Fruit fly (Drosophila melanogaster) whole organism, embryonic: ENCODE data around the gene CG12116.

ENCODE experiments used
- Adf1 ChIP-seq: fragments of 200-800 bp; sonication (Bioruptor generic); IDR thresholded peaks from 2 replicates; pipeline ENCODE4 v1.3.6; 2022; ENCODE audit warnings: missing biosample characterization, missing genetic modification characterization
- CG10431 ChIP-seq: fragments of 200-800 bp; sonication (Bioruptor generic); optimal IDR thresholded peaks from 3 replicates; lab custom pipeline; 2018; ENCODE audit warnings: missing biosample characterization, mild to moderate bottlenecking, missing genetic modification characterization
- CG10462 ChIP-seq: fragments of 200-800 bp; sonication (Bioruptor generic); optimal IDR thresholded peaks from 2 replicates; lab custom pipeline; 2016; ENCODE audit warnings: missing biosample characterization, missing genetic modification characterization
- CG10543 ChIP-seq: fragments of 200-800 bp; sonication (Bioruptor generic); optimal IDR thresholded peaks from 3 replicates; lab custom pipeline; 2017; ENCODE audit warnings: missing biosample characterization, mild to moderate bottlenecking, missing genetic modification characterization, moderate library complexity
- CG10654 ChIP-seq: fragments of 200-800 bp; sonication (Bioruptor generic); optimal IDR thresholded peaks from 2 replicates; lab custom pipeline; 2016; ENCODE audit warnings: missing biosample characterization, missing genetic modification characterization
- CG11695 ChIP-seq: fragments of 200-800 bp; sonication (Bioruptor generic); IDR thresholded peaks from 3 replicates; pipeline ENCODE4 v1.3.6; 2022; ENCODE audit warnings: missing biosample characterization, missing genetic modification characterization
- CG12391 ChIP-seq: fragments of 200-800 bp; sonication (Bioruptor generic); optimal IDR thresholded peaks from 3 replicates; lab custom pipeline; 2018; ENCODE audit warnings: missing biosample characterization, mild to moderate bottlenecking, missing genetic modification characterization, moderate library complexity
- CG13775 ChIP-seq: fragments of 200-800 bp; sonication (Bioruptor generic); optimal IDR thresholded peaks from 3 replicates; lab custom pipeline; 2017; ENCODE audit warnings: missing biosample characterization, mild to moderate bottlenecking, missing genetic modification characterization
- CG14050 ChIP-seq: fragments of 200-800 bp; sonication (Bioruptor generic); IDR thresholded peaks from 3 replicates; pipeline ENCODE4 v1.3.6; 2022; ENCODE audit warnings: missing biosample characterization, missing genetic modification characterization
- CG14667 ChIP-seq: fragments of 200-800 bp; sonication (Bioruptor generic); IDR thresholded peaks from 2 replicates; pipeline ENCODE4 v1.3.6; 2022; ENCODE audit warnings: missing biosample characterization, missing genetic modification characterization
- CG15514 ChIP-seq: fragments of 200-800 bp; sonication (Bioruptor generic); optimal IDR thresholded peaks from 3 replicates; lab custom pipeline; 2017; ENCODE audit warnings: missing biosample characterization, missing genetic modification characterization, mild to moderate bottlenecking, moderate library complexity, missing genetic modification reagents
- CG15696 ChIP-seq: fragments of 200-800 bp; sonication (Bioruptor generic); optimal IDR thresholded peaks from 2 replicates; lab custom pipeline; 2019; ENCODE audit warnings: missing biosample characterization, mild to moderate bottlenecking, missing genetic modification characterization, moderate library complexity
- CG17186 ChIP-seq: fragments of 200-800 bp; sonication (Bioruptor generic); optimal IDR thresholded peaks from 3 replicates; lab custom pipeline; 2017; ENCODE audit warnings: missing biosample characterization, missing genetic modification reagents, missing genetic modification characterization
- CG17829 ChIP-seq: fragments of 200-800 bp; optimal IDR thresholded peaks from 2 replicates; lab custom pipeline; 2019; ENCODE audit warnings: missing biosample characterization, mild to moderate bottlenecking, missing genetic modification characterization, moderate library complexity
- CG18764 ChIP-seq: fragments of 200-800 bp; sonication (Bioruptor generic); optimal IDR thresholded peaks from 3 replicates; lab custom pipeline; 2016; ENCODE audit warnings: missing biosample characterization, missing genetic modification characterization
- CG3838 ChIP-seq: fragments of 200-800 bp; sonication (Bioruptor generic); optimal IDR thresholded peaks from 3 replicates; lab custom pipeline; 2016; ENCODE audit warnings: missing biosample characterization, missing genetic modification characterization
- CG4404 ChIP-seq: fragments of 200-800 bp; sonication (Bioruptor generic); IDR thresholded peaks from 2 replicates; pipeline ENCODE4 v1.3.6; 2022; ENCODE audit warnings: missing biosample characterization, missing genetic modification characterization
- CG4617 ChIP-seq: fragments of 200-800 bp; sonication (Bioruptor generic); optimal IDR thresholded peaks from 3 replicates; lab custom pipeline; 2016; ENCODE audit warnings: missing biosample characterization, missing genetic modification characterization, borderline replicate concordance
- CG6689 ChIP-seq: fragments of 200-800 bp; sonication (Bioruptor generic); IDR thresholded peaks from 2 replicates; pipeline ENCODE4 v1.3.6; 2022; ENCODE audit warnings: missing biosample characterization, missing genetic modification characterization
- CG9876 ChIP-seq: fragments of 200-800 bp; sonication (Bioruptor generic); optimal IDR thresholded peaks from 2 replicates; lab custom pipeline; 2016; ENCODE audit warnings: missing biosample characterization, missing genetic modification characterization
- E2f2 ChIP-seq: fragments of 200-800 bp; sonication (Bioruptor generic); IDR thresholded peaks from 2 replicates; pipeline ENCODE4 v1.3.6; 2022; ENCODE audit warnings: missing biosample characterization, missing genetic modification characterization
- Fer1 ChIP-seq: fragments of 200-800 bp; sonication (Bioruptor generic); optimal IDR thresholded peaks from 2 replicates; lab custom pipeline; 2017; ENCODE audit warnings: missing biosample characterization, mild to moderate bottlenecking, missing genetic modification characterization
- HmgD ChIP-seq: fragments of 200-800 bp; sonication (Bioruptor generic); optimal IDR thresholded peaks from 3 replicates; lab custom pipeline; 2016; ENCODE audit warnings: missing biosample characterization, missing genetic modification characterization
- Jarid2 ChIP-seq: fragments of 200-800 bp; sonication (Bioruptor generic); optimal IDR thresholded peaks from 3 replicates; lab custom pipeline; 2017; ENCODE audit warnings: mild to moderate bottlenecking, missing biosample characterization, missing genetic modification reagents, missing genetic modification characterization
- Mad ChIP-seq: fragments of 200-800 bp; sonication (Bioruptor generic); optimal IDR thresholded peaks from 2 replicates; lab custom pipeline; 2016; ENCODE audit warnings: missing biosample characterization, missing genetic modification characterization
- Mrtf ChIP-seq: fragments of 200-800 bp; sonication (Bioruptor generic); IDR thresholded peaks from 3 replicates; pipeline ENCODE4 v1.3.6; 2022; ENCODE audit warnings: missing biosample characterization, missing genetic modification characterization
- Oli ChIP-seq: fragments of 200-800 bp; sonication (Bioruptor generic); optimal IDR thresholded peaks from 2 replicates; lab custom pipeline; 2018; ENCODE audit warnings: missing biosample characterization, mild to moderate bottlenecking, missing genetic modification characterization, moderate library complexity
- Poxn ChIP-seq: fragments of 200-800 bp; sonication (Bioruptor generic); IDR thresholded peaks from 2 replicates; pipeline ENCODE4 v1.3.6; 2022; ENCODE audit warnings: missing biosample characterization, missing genetic modification characterization
- Sox102F ChIP-seq: fragments of 200-800 bp; sonication (Bioruptor generic); optimal IDR thresholded peaks from 2 replicates; lab custom pipeline; 2018; ENCODE audit warnings: missing biosample characterization, mild to moderate bottlenecking, missing genetic modification characterization, moderate library complexity
- Xrp1 ChIP-seq: fragments of 200-800 bp; sonication (Bioruptor generic); IDR thresholded peaks from 2 replicates; pipeline ENCODE4 v1.3.6; 2022; ENCODE audit warnings: missing biosample characterization, missing genetic modification characterization
- abd-A ChIP-seq: fragments of 200-800 bp; sonication (Bioruptor generic); optimal IDR thresholded peaks from 3 replicates; lab custom pipeline; 2019; ENCODE audit warnings: missing biosample characterization, mild to moderate bottlenecking, missing genetic modification characterization, moderate library complexity
- cg ChIP-seq: fragments of 200-800 bp; sonication (Bioruptor generic); optimal IDR thresholded peaks from 3 replicates; lab custom pipeline; 2019; ENCODE audit warnings: missing biosample characterization, mild to moderate bottlenecking, missing genetic modification characterization, moderate library complexity
- croc ChIP-seq: fragments of 200-800 bp; sonication (Bioruptor generic); conservative IDR thresholded peaks from 3 replicates; pipeline ENCODE4 v1.3.6; 2022; ENCODE audit warnings: missing biosample characterization, missing genetic modification characterization
- dan ChIP-seq: fragments of 200-800 bp; sonication (Bioruptor generic); IDR thresholded peaks from 2 replicates; pipeline ENCODE4 v1.3.6; 2022; ENCODE audit warnings: missing biosample characterization, missing genetic modification characterization
- dimm ChIP-seq: fragments of 200-800 bp; sonication (Bioruptor generic); IDR thresholded peaks from 2 replicates; pipeline ENCODE4 v1.3.6; 2022; ENCODE audit warnings: missing biosample characterization, missing genetic modification characterization
- ham ChIP-seq: fragments of 200-800 bp; sonication (Bioruptor generic); IDR thresholded peaks from 2 replicates; pipeline ENCODE4 v1.3.6; 2022; ENCODE audit warnings: missing biosample characterization, missing genetic modification characterization
- hb ChIP-seq: fragments of 200-800 bp; sonication (Bioruptor generic); IDR thresholded peaks from 3 replicates; pipeline ENCODE4 v1.3.6; 2022; ENCODE audit warnings: missing biosample characterization, missing genetic modification characterization; ENCODE audit not compliant: partially characterized antibody
- hkb ChIP-seq, 2 experiments: fragments of 200-800 bp in 1 of 2; fragments of >200 bp in 1 of 2; sonication (Bioruptor generic) in 1 of 2; IDR thresholded peaks in 1 of 2; optimal IDR thresholded peaks in 1 of 2; 2 replicates each; pipeline versions ENCODE4 v1.3.6 to Lab custom; 2017 to 2022; ENCODE audit warnings: missing biosample characterization in 1 of 2, missing genetic modification characterization in 1 of 2
- lilli ChIP-seq: fragments of 200-800 bp; sonication (Bioruptor generic); optimal IDR thresholded peaks from 3 replicates; lab custom pipeline; 2016; ENCODE audit warnings: missing biosample characterization, missing genetic modification characterization
- luna ChIP-seq: fragments of 200-800 bp; sonication (Bioruptor generic); optimal IDR thresholded peaks from 2 replicates; lab custom pipeline; 2016; ENCODE audit warnings: missing biosample characterization, missing genetic modification characterization
- odd ChIP-seq: fragments of 200-800 bp; sonication (Bioruptor generic); optimal IDR thresholded peaks from 2 replicates; lab custom pipeline; 2017; ENCODE audit warnings: missing biosample characterization, mild to moderate bottlenecking, missing genetic modification characterization
- pzg ChIP-seq: fragments of 200-800 bp; sonication (Bioruptor generic); optimal IDR thresholded peaks from 3 replicates; lab custom pipeline; 2018; ENCODE audit warnings: missing biosample characterization, mild to moderate bottlenecking, missing genetic modification characterization, moderate library complexity
- sd ChIP-seq: fragments of 200-800 bp; sonication (Bioruptor generic); optimal IDR thresholded peaks from 3 replicates; lab custom pipeline; 2018; ENCODE audit warnings: missing biosample characterization, mild to moderate bottlenecking, missing genetic modification characterization, moderate library complexity
- sens ChIP-seq: fragments of 200-800 bp; sonication (Bioruptor generic); peaks from one replicate; lab custom pipeline; 2016; ENCODE audit warnings: missing biosample characterization, missing genetic modification characterization
- shn ChIP-seq: fragments of 200-800 bp; sonication (Bioruptor generic); optimal IDR thresholded peaks from 3 replicates; lab custom pipeline; 2016; ENCODE audit warnings: missing biosample characterization, missing genetic modification characterization
- sima ChIP-seq: fragments of 200-800 bp; sonication (Bioruptor generic); optimal IDR thresholded peaks from 2 replicates; lab custom pipeline; 2016; ENCODE audit warnings: missing biosample characterization, missing genetic modification characterization
- slbo ChIP-seq: fragments of 200-800 bp; sonication (Bioruptor generic); IDR thresholded peaks from 2 replicates; pipeline ENCODE4 v1.3.6; 2022; ENCODE audit warnings: missing biosample characterization, missing genetic modification characterization
- sug ChIP-seq: fragments of 200-800 bp; optimal IDR thresholded peaks from 2 replicates; lab custom pipeline; 2019; ENCODE audit warnings: missing biosample characterization, mild to moderate bottlenecking, missing genetic modification characterization, moderate library complexity
- tna ChIP-seq: fragments of 200-800 bp; sonication (Bioruptor generic); IDR thresholded peaks from 2 replicates; pipeline ENCODE4 v1.3.6; 2022; ENCODE audit warnings: missing biosample characterization, missing genetic modification characterization; ENCODE audit not compliant: partially characterized antibody
- trh ChIP-seq: fragments of 200-800 bp; sonication (Bioruptor generic); optimal IDR thresholded peaks from 2 replicates; lab custom pipeline; 2016; ENCODE audit warnings: missing biosample characterization, missing genetic modification characterization
- zfh2 ChIP-seq: fragments of 200-800 bp; sonication (Bioruptor generic); optimal IDR thresholded peaks from 2 replicates; lab custom pipeline; 2016; ENCODE audit warnings: missing biosample characterization, missing genetic modification characterization

Gene CG12116

DNA sequence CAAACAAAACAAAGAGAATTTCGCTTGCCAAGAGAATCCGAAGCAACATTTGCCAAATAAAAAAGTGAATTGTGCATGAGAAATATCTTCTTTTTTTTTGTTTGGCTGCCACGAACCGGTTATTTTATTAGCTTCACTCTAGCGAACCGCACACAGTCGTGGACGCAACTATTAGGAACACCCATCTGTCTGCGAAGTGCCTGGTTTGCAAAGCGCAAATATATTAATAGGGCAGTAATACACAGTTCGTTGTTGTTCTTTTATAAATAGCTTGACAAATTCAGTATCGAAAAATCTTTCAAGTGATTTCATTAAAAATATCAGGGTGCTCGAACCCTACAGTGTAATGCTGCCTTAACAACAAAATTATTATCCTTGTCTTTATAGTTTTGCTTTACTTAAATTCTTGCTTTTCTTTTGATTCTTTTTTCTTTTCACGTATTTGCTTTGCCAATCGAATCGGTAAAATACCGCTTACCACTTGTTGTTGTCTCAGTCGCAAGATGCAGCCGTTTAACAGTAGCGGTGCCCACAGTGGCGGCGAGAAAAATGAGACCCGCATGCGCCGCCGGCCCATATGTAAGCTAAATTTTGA, 22.7 kb upstream of the CG12116 start (continued):
- TF ChIP-seq zfh2 (no peak), sug (tag; lab: Kevin White, UChicago) (no peak), sima (GFP tag; lab: Kevin White, UChicago) (no peak), odd (no peak), Oli (peak; percentile 47), cg (GFP tag; lab: Kevin White, UChicago) (no peak), E2f2 (GFP tag; lab: Robert Waterston, UW) (no peak), slbo (peak; percentile 53; the same call in 1 of the 2 replicates), trh (GFP tag; lab: Kevin White, UChicago) (no peak), tna (GFP tag; lab: Robert Waterston, UW) (no peak), CG6689 (no peak), CG15514 (GFP tag; lab: Kevin White, UChicago) (no peak), HmgD (GFP tag; lab: Kevin White, UChicago) (no peak), CG10543 (no peak), CG11695 (GFP tag; lab: Robert Waterston, UW) (no peak), CG10431 (GFP tag; lab: Kevin White, UChicago) (no peak), dan (GFP tag; lab: Robert Waterston, UW) (no peak), CG4617 (no peak), pzg (GFP tag; lab: Kevin White, UChicago) (no peak), lilli (GFP tag; lab: Kevin White, UChicago) (no peak), croc (GFP tag; lab: Robert Waterston, UW) (no peak), CG3838 (GFP tag; lab: Kevin White, UChicago) (no peak), CG17186 (GFP tag; lab: Kevin White, UChicago) (no peak), CG9876 (GFP tag; lab: Kevin White, UChicago) (no peak), Poxn (GFP tag; lab: Robert Waterston, UW) (no peak), Adf1 (GFP tag; lab: Robert Waterston, UW) (no peak), Fer1 (no peak), hb (GFP tag; lab: Robert Waterston, UW) (no peak), CG14050 (GFP tag; lab: Robert Waterston, UW) (no peak), CG14667 (GFP tag; lab: Robert Waterston, UW) (no peak), Jarid2 (GFP tag; lab: Kevin White, UChicago) (no peak), CG4404 (no peak), hkb (optimal IDR thresholded peaks at IDR 0.05; lab: Kevin White, UChicago) (no peak), hkb (GFP tag; IDR thresholded peaks at IDR 0.05; lab: Robert Waterston, UW) (no peak), sd (tag; lab: Kevin White, UChicago) (no peak), CG10462 (GFP tag; lab: Kevin White, UChicago) (peak; percentile 17), ham (GFP tag; lab: Robert Waterston, UW) (no peak), Mrtf (0 out of 3 replicates have a peak, but pooled peaks have one; percentile 29), luna (GFP tag; lab: Kevin White, UChicago) (no peak), CG15696 (tag; lab: Kevin White, UChicago) (no peak), sens (GFP tag; lab: Kevin White, UChicago) (peak; percentile 83), abd-A (no peak), CG12391 (tag; lab: Kevin White, UChicago) (peak; percentile 5), Sox102F (peak; percentile 30), Mad (no peak), Xrp1 (GFP tag; lab: Robert Waterston, UW) (peak; percentile 31; the same call in 1 of the 2 replicates), dimm (no peak), CG13775 (peak; percentile 45), CG10654 (GFP tag; lab: Kevin White, UChicago) (no peak), shn (peak; percentile 32), CG18764 (GFP tag; lab: Kevin White, UChicago) (no peak), CG17829 (tag; lab: Kevin White, UChicago) (no peak)
